Worm (Caenorhabditis elegans) whole organism, L1 larva: Measurements from ENCODE around the gene hda-1.

ENCODE experiments used
- blmp-1 ChIP-seq: fragments of 150-350 bp; optimal IDR thresholded peaks from 2 replicates; lab custom pipeline; 2014; ENCODE audit warnings: missing biosample characterization, missing genetic modification characterization
- ceh-82 ChIP-seq, 3 experiments: fragments of 150-350 bp in 1 of 3; sonication (generic microtip) in 2 of 3; optimal IDR thresholded peaks; 2 replicates each; lab custom pipeline; 2014 to 2017; ENCODE audit warnings: missing biosample characterization in 3 of 3, missing genetic modification characterization in 3 of 3
- elt-3 ChIP-seq, 6 experiments: fragments of 150-350 bp in 1 of 6; sonication (generic microtip); optimal IDR thresholded peaks; 2 replicates each; lab custom pipeline; 2017 to 2018; ENCODE audit warnings: missing biosample characterization in 6 of 6, missing genetic modification characterization in 6 of 6, inconsistent platforms in 1 of 6
- lin-13 ChIP-seq: fragments of 150-350 bp; optimal IDR thresholded peaks from 2 replicates; lab custom pipeline; 2014; ENCODE audit warnings: missing biosample characterization, missing genetic modification reagents, missing genetic modification characterization
- nhr-28 ChIP-seq: fragments of 150-350 bp; optimal IDR thresholded peaks from 2 replicates; lab custom pipeline; 2014; ENCODE audit warnings: missing biosample characterization, missing genetic modification characterization

DNA sequence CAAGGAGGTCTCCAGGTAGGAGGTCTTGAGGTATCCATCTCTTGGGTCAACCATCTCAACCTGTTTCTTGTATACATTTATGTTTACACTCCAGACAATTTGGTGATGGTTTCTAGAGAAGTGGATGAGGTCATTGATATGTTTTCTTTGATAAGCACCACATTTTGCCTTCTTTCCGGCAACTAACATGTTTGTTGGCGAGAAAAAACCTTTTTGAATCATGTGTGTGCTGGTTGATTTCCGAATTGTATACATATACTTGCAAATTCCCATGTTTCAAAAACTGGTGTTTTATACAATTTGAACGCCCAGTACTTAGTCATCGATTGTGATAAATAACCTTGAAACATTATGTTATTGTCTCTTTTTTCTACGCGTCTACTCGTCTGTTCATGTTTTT lies 21.1 kb upstream of the hda-1 start:
- TF ChIP-seq ceh-82 (tag; optimal IDR thresholded peaks at IDR 0.05; lab: Kevin White, UChicago) (no peak), elt-3 (tag; optimal IDR thresholded peaks at IDR 0.05; lab: Kevin White, UChicago) (no peak), nhr-28 (no peak), blmp-1 (tag; lab: Kevin White, UChicago) (no peak), lin-13 (no peak)
